Fruit fly (Drosophila melanogaster) S2 (cell line): ENCODE results near the gene RpS25.

Experiments
- CG8478 ChIP-seq: fragments of >200 bp; optimal IDR thresholded peaks from 2 replicates; lab custom pipeline; 2018
- CTCF ChIP-seq, 2 experiments: fragments of >200 bp; optimal IDR thresholded peaks; 2 replicates each; lab custom pipeline; 2018

- TF ChIP-seq CG8478 (lab: Kevin White, UChicago) (no peak), CTCF (optimal IDR thresholded peaks at IDR 0.05; lab: Kevin White, UChicago) (no peak)
These were observed 43.5 kb downstream of the RpS25 start, which contains the start of gene Ugt35A1 for dm6 chr3R:11172460-11173168.
